Worm (Caenorhabditis elegans): Measurements from ENCODE around the gene ZK328.6.

Gene ZK328.6

DNA sequence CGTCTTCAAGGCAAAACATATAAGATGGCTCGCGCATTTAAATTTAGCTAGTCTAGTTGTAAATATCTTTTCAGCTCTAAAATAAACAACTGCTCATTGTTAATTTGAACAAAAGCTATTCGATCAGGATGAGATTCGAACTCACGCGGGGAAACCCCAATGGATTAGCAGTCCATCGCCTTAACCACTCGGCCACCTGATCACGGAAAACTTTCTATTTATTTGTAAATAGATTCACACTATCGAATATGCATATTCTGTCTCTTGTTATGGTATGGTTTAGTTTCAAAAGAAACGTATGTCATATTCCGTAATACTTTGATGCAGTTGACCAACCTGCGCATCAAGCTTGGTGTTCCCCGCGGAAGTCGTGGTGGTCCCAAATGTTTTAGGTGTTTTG is 25.8 kb upstream of the ZK328.6 start:
- TF ChIP-seq nhr-76 (tag; optimal IDR thresholded peaks at IDR 0.05) = no peak
- TF ChIP-seq hpl-2 (GFP tag; optimal IDR thresholded peaks at IDR 0.05) = no peak
- TF ChIP-seq unc-98 (GFP tag; IDR thresholded peaks at IDR 0.05) = no peak
- no peak for TF ChIP-seq nhr-20 (tag; optimal IDR thresholded peaks at IDR 0.05)
- TF ChIP-seq lin-39 (tag; optimal IDR thresholded peaks at IDR 0.05) = no peak
- TF ChIP-seq hlh-17 (GFP tag; optimal IDR thresholded peaks at IDR 0.05; ENCODE audit: borderline replicate concordance) = no peak
- TF ChIP-seq F16B12.6 (tag; optimal IDR thresholded peaks at IDR 0.05) = no peak
- no peak for TF ChIP-seq sup-37 (GFP tag; optimal IDR thresholded peaks at IDR 0.05)
- no peak for TF ChIP-seq irx-1 (tag; optimal IDR thresholded peaks at IDR 0.05)
- TF ChIP-seq ama-1 (optimal IDR thresholded peaks at IDR 0.05) = no peak
- no peak for TF ChIP-seq C04F5.9 (tag; optimal IDR thresholded peaks at IDR 0.05)
- TF ChIP-seq ceh-88 (GFP tag; IDR thresholded peaks at IDR 0.05) = no peak
- no peak for TF ChIP-seq elt-3 (tag; optimal IDR thresholded peaks at IDR 0.05)
- no peak for TF ChIP-seq C34B4.2 (tag; optimal IDR thresholded peaks at IDR 0.05)
- TF ChIP-seq sptf-1 (tag; optimal IDR thresholded peaks at IDR 0.05) = no peak
- TF ChIP-seq rnt-1 (tag; optimal IDR thresholded peaks at IDR 0.05) = no peak

DNA sequence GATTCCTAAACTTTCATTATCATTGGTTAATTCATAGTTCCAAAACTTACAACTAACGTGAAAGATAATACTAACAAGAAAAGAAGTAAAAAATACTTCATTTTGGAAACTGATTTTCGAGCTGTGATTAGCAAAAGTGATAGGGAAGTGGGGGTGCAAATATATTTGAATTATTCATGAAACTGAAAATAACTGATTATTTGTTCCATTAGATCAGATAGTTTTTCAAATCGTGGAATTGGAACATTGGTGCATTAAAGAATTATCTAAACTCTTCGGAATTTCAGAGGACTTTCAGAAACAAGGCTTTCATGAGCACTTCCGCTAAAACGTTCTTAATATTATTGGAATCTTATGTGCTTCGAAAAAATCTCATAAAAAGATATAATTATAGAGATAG is 25.3 kb upstream of the ZK328.6 start, which contains the start of gene F40H6.5:
F40H6.5 (minus strand) TSS at position 101 of the 400 bp plus-strand sequence.
- TF ChIP-seq nhr-11 (tag; optimal IDR thresholded peaks at IDR 0.05) (no peak), alr-1 (tag; optimal IDR thresholded peaks at IDR 0.05; ENCODE audit: borderline replicate concordance) (no peak), ceh-82 (tag; optimal IDR thresholded peaks at IDR 0.05) (no peak), unc-86 (tag; optimal IDR thresholded peaks at IDR 0.05) (no peak), fkh-4 (tag; optimal IDR thresholded peaks at IDR 0.05; ENCODE audit: borderline replicate concordance) (no peak), snu-23 (GFP tag; optimal IDR thresholded peaks at IDR 0.05) (no peak), swsn-7 (tag; optimal IDR thresholded peaks at IDR 0.05) (no peak), pqm-1 (tag; optimal IDR thresholded peaks at IDR 0.05) (no peak), lir-3 (tag; optimal IDR thresholded peaks at IDR 0.05; ENCODE audit: poor library complexity) (no peak), nhr-85 (tag) (no peak), C04F5.9 (tag; optimal IDR thresholded peaks at IDR 0.05) (no peak), ceh-8 (GFP tag; optimal IDR thresholded peaks at IDR 0.05) (no peak), fkh-10 (GFP tag; optimal IDR thresholded peaks at IDR 0.05) (no peak), sup-37 (GFP tag; optimal IDR thresholded peaks at IDR 0.05) (no peak), C34B4.2 (tag; optimal IDR thresholded peaks at IDR 0.05) (no peak), mdl-1 (tag; optimal IDR thresholded peaks at IDR 0.05) (no peak), ces-1 (GFP tag; optimal IDR thresholded peaks at IDR 0.05) (no peak), hpl-2 (GFP tag; optimal IDR thresholded peaks at IDR 0.05) (no peak)

DNA sequence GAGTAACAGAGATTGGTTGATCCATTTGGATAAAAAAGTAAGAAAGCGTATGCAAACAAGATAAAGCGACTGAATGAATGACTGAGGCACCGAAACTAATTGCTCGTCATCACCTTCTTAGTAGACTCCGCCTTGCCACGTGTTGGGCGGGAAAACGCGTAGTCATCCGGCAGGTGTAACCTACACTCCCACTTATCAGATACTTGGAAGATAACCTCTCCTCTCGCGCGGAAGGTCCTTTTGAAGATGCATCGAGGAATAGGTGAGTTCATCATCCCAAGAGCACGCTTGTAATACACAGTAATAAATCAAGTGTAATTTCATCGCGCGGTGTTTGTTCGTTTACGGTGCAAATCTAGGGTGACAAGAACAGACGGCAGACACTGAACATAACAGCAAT is 16.5 kb upstream of the ZK328.6 start, which contains the start of gene tbx-11:
tbx-11 (minus strand) TSS at position 101 of the 400 bp plus-strand sequence.
- TF ChIP-seq elt-3 (tag; optimal IDR thresholded peaks at IDR 0.05) (no peak), efl-1 (optimal IDR thresholded peaks at IDR 0.05) (no peak), efl-1 (GFP tag; optimal IDR thresholded peaks at IDR 0.05 in 1 of 2) (peak in 1 of 2 experiments; percentile 14), pax-3 (tag; optimal IDR thresholded peaks at IDR 0.05) (no peak)

DNA sequence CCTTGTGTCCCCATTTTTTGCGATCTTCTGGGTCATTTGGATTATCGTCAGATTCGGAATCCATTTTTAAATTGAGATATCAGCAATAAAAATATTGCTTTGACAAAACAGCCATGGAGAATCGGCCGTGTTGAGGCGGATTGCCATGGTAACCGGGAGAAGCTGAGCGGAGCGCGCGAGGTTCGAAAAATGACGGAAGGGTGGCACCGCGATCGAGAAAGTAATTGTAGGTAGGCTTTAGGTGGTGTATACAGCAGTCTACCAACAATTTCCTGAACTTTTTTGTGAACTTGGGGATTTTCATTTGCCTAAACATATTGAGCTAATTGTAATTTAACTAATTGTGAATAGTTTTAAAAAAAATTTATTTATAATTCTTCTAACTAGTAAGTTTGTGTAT is 9.0 kb upstream of the ZK328.6 start, which contains the start of gene ift-139:
ift-139 (minus strand) TSS at position 101 of the 400 bp plus-strand sequence.
- TF ChIP-seq fos-1 (tag; optimal IDR thresholded peaks at IDR 0.05) (no peak), nhr-71 (tag; optimal IDR thresholded peaks at IDR 0.05) (no peak), pax-3 (tag; optimal IDR thresholded peaks at IDR 0.05) (no peak), nhr-28 (tag; optimal IDR thresholded peaks at IDR 0.05) (no peak), nhr-11 (tag; optimal IDR thresholded peaks at IDR 0.05) (no peak), dpl-1 (GFP tag; optimal IDR thresholded peaks at IDR 0.05) (no peak), fkh-8 (tag; optimal IDR thresholded peaks at IDR 0.05) (no peak), fkh-4 (tag; optimal IDR thresholded peaks at IDR 0.05; ENCODE audit: borderline replicate concordance) (no peak), ceh-88 (GFP tag; IDR thresholded peaks at IDR 0.05) (no peak), zip-4 (GFP tag; optimal IDR thresholded peaks at IDR 0.05) (no peak), mef-2 (tag; optimal IDR thresholded peaks at IDR 0.05) (no peak), xbp-1 (tag; optimal IDR thresholded peaks at IDR 0.05) (no peak)

Data from whole organism, L1 larva.